Worm (Caenorhabditis elegans): Measurements from ENCODE around the gene clec-208.

ce11 chrV:2095772-2096171 lies 2.0 kb upstream of the clec-208 start, which contains the start of gene clec-207:
- no peak for TF ChIP-seq lin-11 (tag; optimal IDR thresholded peaks at IDR 0.05)
- TF ChIP-seq lin-13 (GFP tag; optimal IDR thresholded peaks at IDR 0.05): no peak
- TF ChIP-seq nhr-10 (tag; optimal IDR thresholded peaks at IDR 0.05): no peak
- TF ChIP-seq unc-62 (GFP tag; optimal IDR thresholded peaks at IDR 0.05): no peak
- no peak for TF ChIP-seq lin-39 (tag; optimal IDR thresholded peaks at IDR 0.05)
- no peak for TF ChIP-seq alr-1 (tag; optimal IDR thresholded peaks at IDR 0.05)
- no peak for TF ChIP-seq elt-3 (tag; optimal IDR thresholded peaks at IDR 0.05)
- no peak for TF ChIP-seq unc-39 (tag; optimal IDR thresholded peaks at IDR 0.05)
- no peak for TF ChIP-seq gmeb-1 (tag; optimal IDR thresholded peaks at IDR 0.05)
- TF ChIP-seq ztf-11 (tag; optimal IDR thresholded peaks at IDR 0.05): no peak
- TF ChIP-seq mab-5 (tag; optimal IDR thresholded peaks at IDR 0.05): no peak
- no peak for TF ChIP-seq mdl-1 (tag; optimal IDR thresholded peaks at IDR 0.05)
- TF ChIP-seq snpc-4 (tag; optimal IDR thresholded peaks at IDR 0.05): no peak
- no peak for TF ChIP-seq nhr-25 (tag; optimal IDR thresholded peaks at IDR 0.05)

Data from whole organism, L2 larva.